Fruit fly (Drosophila melanogaster): ENCODE results near the gene CG3225.

CG3225 gene

DNA sequence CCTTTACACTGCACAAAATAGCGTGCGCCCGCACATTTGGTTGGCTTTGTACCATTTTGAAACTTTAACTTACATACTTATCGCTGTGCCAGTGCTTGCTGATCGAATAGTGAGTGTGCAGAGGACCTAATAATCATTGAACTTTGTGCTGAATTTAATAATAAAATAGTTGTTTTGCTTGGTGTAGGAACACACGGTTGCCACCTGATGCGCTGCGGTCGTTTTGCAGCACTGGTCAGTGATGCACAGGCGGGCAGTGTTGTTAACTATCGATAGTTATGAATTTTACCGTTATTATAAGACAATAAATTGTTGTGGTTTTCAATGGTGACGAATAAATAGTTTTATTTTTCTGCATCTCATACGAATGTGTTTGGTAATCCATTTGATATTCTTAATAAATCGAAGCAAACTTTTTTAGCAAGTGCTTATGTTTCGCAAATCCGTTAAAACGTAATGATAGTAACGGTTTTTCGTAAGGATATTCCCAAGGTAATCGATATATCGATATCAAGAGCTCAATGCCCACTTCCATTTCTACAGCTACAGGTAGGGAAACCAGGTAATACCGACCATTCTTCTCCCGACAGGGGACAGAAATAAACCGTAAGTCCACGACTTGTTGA lies 19.8 kb upstream of the CG3225 start, which contains the start of the genes tank and CG12194 (continued):
- peak; percentile 73 for TF ChIP-seq CG9797 (GFP tag; optimal IDR thresholded peaks at IDR 0.05)
- peak; percentile 99 for TF ChIP-seq Atf3 (GFP tag; optimal IDR thresholded peaks at IDR 0.05)
- TF ChIP-seq HLH4C (GFP tag; IDR thresholded peaks at IDR 0.05; ENCODE audit: partially characterized antibody) = peak; percentile 73
- TF ChIP-seq CG34422 (GFP tag; IDR thresholded peaks at IDR 0.05) = peak; percentile 100
- peak; percentile 100 for TF ChIP-seq Sox102F (GFP tag; optimal IDR thresholded peaks at IDR 0.05)
- TF ChIP-seq CG30431 (GFP tag; optimal IDR thresholded peaks at IDR 0.05) = peak; percentile 100
- TF ChIP-seq bab2 (GFP tag; optimal IDR thresholded peaks at IDR 0.05) = peak; percentile 99
- peak; percentile 97 for TF ChIP-seq ham (GFP tag; IDR thresholded peaks at IDR 0.05)
- peak; percentile 94 for TF ChIP-seq CG15601 (tag; optimal IDR thresholded peaks at IDR 0.05)
- peak; percentile 97 for TF ChIP-seq CG7556 (GFP tag; optimal IDR thresholded peaks at IDR 0.05)
- TF ChIP-seq CG12236 (GFP tag; optimal IDR thresholded peaks at IDR 0.05) = peak; percentile 99
- TF ChIP-seq row (GFP tag; IDR thresholded peaks at IDR 0.05) = peak; percentile 99
- TF ChIP-seq tup (GFP tag; optimal IDR thresholded peaks at IDR 0.05) = peak; percentile 99
- peak; percentile 98 for TF ChIP-seq CrebB (tag; optimal IDR thresholded peaks at IDR 0.05)
- TF ChIP-seq CG4282 (GFP tag; optimal IDR thresholded peaks at IDR 0.05) = peak; percentile 98
- TF ChIP-seq Sry-δ (GFP tag; optimal IDR thresholded peaks at IDR 0.05) = peak; percentile 86
- peak; percentile 97 for TF ChIP-seq CG11696 (GFP tag; IDR thresholded peaks at IDR 0.05)
- peak; percentile 99 for TF ChIP-seq HHEX (GFP tag; optimal IDR thresholded peaks at IDR 0.05)
- no peak for TF ChIP-seq Tbp (GFP tag; optimal IDR thresholded peaks at IDR 0.05)
- TF ChIP-seq CG3995 (GFP tag; optimal IDR thresholded peaks at IDR 0.05) = peak; percentile 72
- peak; percentile 96 for TF ChIP-seq fd64A (GFP tag; optimal IDR thresholded peaks at IDR 0.05)
- TF ChIP-seq luna (GFP tag; optimal IDR thresholded peaks at IDR 0.05) = peak; percentile 97
- TF ChIP-seq mld (GFP tag; IDR thresholded peaks at IDR 0.05; ENCODE audit: partially characterized antibody) = 0 out of 3 replicates have a peak, but pooled peaks have one; percentile 38
- TF ChIP-seq br (optimal IDR thresholded peaks at IDR 0.05) = no peak
- TF ChIP-seq CG4617 (GFP tag; optimal IDR thresholded peaks at IDR 0.05; ENCODE audit: borderline replicate concordance) = peak; percentile 100
- TF ChIP-seq CG1792 (GFP tag; optimal IDR thresholded peaks at IDR 0.05) = peak; percentile 97
- peak; percentile 7 for TF ChIP-seq pfk (GFP tag; optimal IDR thresholded peaks at IDR 0.05)
- peak; percentile 97 for TF ChIP-seq CkIIα-i1 (GFP tag; IDR thresholded peaks at IDR 0.05)
- TF ChIP-seq ash1 (GFP tag; optimal IDR thresholded peaks at IDR 0.05) = peak; percentile 94
- TF ChIP-seq fd96Cb (tag; optimal IDR thresholded peaks at IDR 0.05) = peak; percentile 99
- peak; percentile 98 for TF ChIP-seq salm (tag; optimal IDR thresholded peaks at IDR 0.05)
- peak; percentile 99 for TF ChIP-seq slp2 (GFP tag; optimal IDR thresholded peaks at IDR 0.05)
- peak; percentile 97 for TF ChIP-seq Blimp-1 (GFP tag; optimal IDR thresholded peaks at IDR 0.05)
- peak; percentile 98 for TF ChIP-seq CG8765 (GFP tag; IDR thresholded peaks at IDR 0.05)
- TF ChIP-seq ara (GFP tag; IDR thresholded peaks at IDR 0.05) = peak; percentile 99
- TF ChIP-seq ac (GFP tag; optimal IDR thresholded peaks at IDR 0.05) = peak; percentile 95
- peak; percentile 87 for TF ChIP-seq crol (GFP tag; IDR thresholded peaks at IDR 0.05)
- TF ChIP-seq cas (GFP tag; IDR thresholded peaks at IDR 0.05) = peak; percentile 98
- peak; percentile 99 for TF ChIP-seq Aef1 (GFP tag; IDR thresholded peaks at IDR 0.05)
- TF ChIP-seq CG14965 (GFP tag; optimal IDR thresholded peaks at IDR 0.05; ENCODE audit: borderline replicate concordance) = peak; percentile 92
- TF ChIP-seq bowl (GFP tag; IDR thresholded peaks at IDR 0.05) = peak; percentile 97
- TF ChIP-seq CG13894 (tag; optimal IDR thresholded peaks at IDR 0.05) = peak; percentile 84
- TF ChIP-seq CG6654 (GFP tag; optimal IDR thresholded peaks at IDR 0.05) = peak; percentile 94
- TF ChIP-seq CG12219 (GFP tag; optimal IDR thresholded peaks at IDR 0.05) = peak; percentile 99
- TF ChIP-seq pum (GFP tag; optimal IDR thresholded peaks at IDR 0.05) = peak; percentile 99
- peak; percentile 99 for TF ChIP-seq CG32532 (GFP tag; IDR thresholded peaks at IDR 0.05)
- TF ChIP-seq Sox100B (GFP tag; optimal IDR thresholded peaks at IDR 0.05) = peak; percentile 92
- peak; percentile 98 for TF ChIP-seq Fer1 (GFP tag; optimal IDR thresholded peaks at IDR 0.05)
- peak; percentile 99 for TF ChIP-seq Hr51 (GFP tag; optimal IDR thresholded peaks at IDR 0.05)
- TF ChIP-seq tx (GFP tag; optimal IDR thresholded peaks at IDR 0.05) = peak; percentile 99

All from whole organism, embryonic.